Fruit fly (Drosophila melanogaster) whole organism, embryonic: ENCODE results near the gene CG34251.
A peak's percentile ranks its signal among the peaks of the same experiment; 100 is the strongest.

Experiments used
- B-H1 ChIP-seq: fragments of 200-800 bp; sonication (Bioruptor generic); IDR thresholded peaks from 3 replicates; pipeline ENCODE4 v1.3.6; 2022; ENCODE audit warnings: missing biosample characterization, missing genetic modification characterization
- CG10462 ChIP-seq: fragments of 200-800 bp; sonication (Bioruptor generic); optimal IDR thresholded peaks from 2 replicates; lab custom pipeline; 2016; ENCODE audit warnings: missing biosample characterization, missing genetic modification characterization
- CG10565 ChIP-seq: fragments of 200-800 bp; sonication (Bioruptor generic); optimal IDR thresholded peaks from 3 replicates; lab custom pipeline; 2016; ENCODE audit warnings: missing biosample characterization, mild to moderate bottlenecking, missing genetic modification characterization
- CG11247 ChIP-seq: fragments of 200-800 bp; sonication (Bioruptor generic); IDR thresholded peaks from 2 replicates; pipeline ENCODE4 v1.3.6; 2022; ENCODE audit warnings: missing biosample characterization, missing genetic modification characterization
- CG12104 ChIP-seq: fragments of 200-800 bp; sonication (Bioruptor generic); optimal IDR thresholded peaks from 3 replicates; lab custom pipeline; 2016; ENCODE audit warnings: missing biosample characterization, missing genetic modification characterization
- CG12299 ChIP-seq: fragments of 200-800 bp; sonication (Bioruptor generic); optimal IDR thresholded peaks from 2 replicates; lab custom pipeline; 2018; ENCODE audit warnings: missing biosample characterization, mild to moderate bottlenecking, missing genetic modification characterization
- CG1233 ChIP-seq: fragments of 200-800 bp; sonication (Bioruptor generic); optimal IDR thresholded peaks from 4 replicates; lab custom pipeline; 2018; ENCODE audit warnings: missing biosample characterization, mild to moderate bottlenecking, missing genetic modification characterization
- CG15073 ChIP-seq: fragments of 200-800 bp; sonication (Bioruptor generic); optimal IDR thresholded peaks from 2 replicates; lab custom pipeline; 2016; ENCODE audit warnings: missing biosample characterization, missing genetic modification characterization
- CG16779 ChIP-seq: fragments of 200-800 bp; sonication (Bioruptor generic); IDR thresholded peaks from 2 replicates; pipeline ENCODE4 v1.3.6; 2022; ENCODE audit warnings: missing biosample characterization, missing genetic modification characterization
- CG16863 ChIP-seq: fragments of 200-800 bp; sonication (Bioruptor generic); optimal IDR thresholded peaks from 3 replicates; lab custom pipeline; 2016; ENCODE audit warnings: missing biosample characterization, missing genetic modification characterization
- CG18764 ChIP-seq: fragments of 200-800 bp; sonication (Bioruptor generic); optimal IDR thresholded peaks from 3 replicates; lab custom pipeline; 2016; ENCODE audit warnings: missing biosample characterization, missing genetic modification characterization
- CG2678 ChIP-seq: fragments of 200-800 bp; sonication (Bioruptor generic); optimal IDR thresholded peaks from 3 replicates; lab custom pipeline; 2019; ENCODE audit warnings: missing biosample characterization, mild to moderate bottlenecking, missing genetic modification characterization, moderate library complexity
- CG4328 ChIP-seq: fragments of 200-800 bp; sonication (Bioruptor generic); optimal IDR thresholded peaks from 3 replicates; lab custom pipeline; 2017; ENCODE audit warnings: missing biosample characterization, missing genetic modification reagents, missing genetic modification characterization
- CG4617 ChIP-seq: fragments of 200-800 bp; sonication (Bioruptor generic); optimal IDR thresholded peaks from 3 replicates; lab custom pipeline; 2016; ENCODE audit warnings: missing biosample characterization, missing genetic modification characterization, borderline replicate concordance
- CG6765 ChIP-seq: fragments of 200-800 bp; sonication (Bioruptor generic); optimal IDR thresholded peaks from 3 replicates; lab custom pipeline; 2017; ENCODE audit warnings: missing biosample characterization, mild to moderate bottlenecking, missing genetic modification characterization
- CG7745 ChIP-seq: fragments of 200-800 bp; sonication (Bioruptor generic); optimal IDR thresholded peaks from 2 replicates; lab custom pipeline; 2018; ENCODE audit warnings: missing biosample characterization, mild to moderate bottlenecking, missing genetic modification characterization, moderate library complexity
- CG8089 ChIP-seq: fragments of 200-800 bp; sonication (Bioruptor generic); optimal IDR thresholded peaks from 3 replicates; lab custom pipeline; 2016; ENCODE audit warnings: missing biosample characterization, missing genetic modification characterization
- CG8359 ChIP-seq: fragments of 200-800 bp; sonication (Bioruptor generic); optimal IDR thresholded peaks from 2 replicates; lab custom pipeline; 2017; ENCODE audit warnings: missing biosample characterization, mild to moderate bottlenecking, missing genetic modification characterization, borderline replicate concordance
- D19A ChIP-seq: fragments of 200-800 bp; optimal IDR thresholded peaks from 3 replicates; lab custom pipeline; 2019; ENCODE audit warnings: missing biosample characterization, mild to moderate bottlenecking, missing genetic modification characterization, moderate library complexity
- Doc3 ChIP-seq: fragments of 200-800 bp; sonication (Bioruptor generic); IDR thresholded peaks from 3 replicates; pipeline ENCODE4 v1.3.6; 2022; ENCODE audit warnings: missing biosample characterization, missing genetic modification characterization; ENCODE audit not compliant: partially characterized antibody
- E2f2 ChIP-seq: fragments of 200-800 bp; sonication (Bioruptor generic); IDR thresholded peaks from 2 replicates; pipeline ENCODE4 v1.3.6; 2022; ENCODE audit warnings: missing biosample characterization, missing genetic modification characterization
- Ets97D ChIP-seq: fragments of 200-800 bp; sonication (Bioruptor generic); optimal IDR thresholded peaks from 3 replicates; lab custom pipeline; 2016; ENCODE audit warnings: missing biosample characterization, missing genetic modification characterization
- Gsc ChIP-seq: fragments of 200-800 bp; sonication (Bioruptor generic); IDR thresholded peaks from 2 replicates; pipeline ENCODE4 v1.3.6; 2022; ENCODE audit warnings: missing biosample characterization, missing genetic modification characterization
- HHEX ChIP-seq: fragments of 200-800 bp; sonication (Bioruptor generic); optimal IDR thresholded peaks from 3 replicates; lab custom pipeline; 2017; ENCODE audit warnings: missing biosample characterization, mild to moderate bottlenecking, missing genetic modification characterization, missing genetic modification reagents
- Hsf ChIP-seq: fragments of 200-800 bp; sonication (Bioruptor generic); optimal IDR thresholded peaks from 3 replicates; lab custom pipeline; 2016; ENCODE audit warnings: missing biosample characterization, missing genetic modification characterization
- Pdp1 ChIP-seq, 2 experiments: fragments of 200-800 bp; sonication (Bioruptor generic); optimal IDR thresholded peaks; 3 replicates each; lab custom pipeline; 2016; ENCODE audit warnings: missing biosample characterization in 2 of 2, missing genetic modification characterization in 2 of 2, mild to moderate bottlenecking in 1 of 2, moderate library complexity in 1 of 2
- Six4 ChIP-seq: fragments of 200-800 bp; sonication (Bioruptor generic); optimal IDR thresholded peaks from 2 replicates; lab custom pipeline; 2016; ENCODE audit warnings: missing biosample characterization, missing genetic modification characterization
- bowl ChIP-seq: fragments of 200-800 bp; sonication (Bioruptor generic); IDR thresholded peaks from 2 replicates; pipeline ENCODE4 v1.3.6; 2022; ENCODE audit warnings: missing biosample characterization, missing genetic modification characterization
- corto ChIP-seq: fragments of 200-800 bp; sonication (Bioruptor generic); optimal IDR thresholded peaks from 2 replicates; lab custom pipeline; 2016; ENCODE audit warnings: missing biosample characterization, mild to moderate bottlenecking, missing genetic modification characterization, moderate library complexity
- crp ChIP-seq, 2 experiments: fragments of 200-800 bp; sonication (Bioruptor generic); optimal IDR thresholded peaks; 2 replicates in 1 of 2; 3 replicates in 1 of 2; lab custom pipeline; 2017; ENCODE audit warnings: missing biosample characterization in 2 of 2, missing genetic modification characterization in 2 of 2, mild to moderate bottlenecking in 1 of 2, moderate library complexity in 1 of 2
- cwo ChIP-seq: fragments of 200-800 bp; sonication (Bioruptor generic); optimal IDR thresholded peaks from 3 replicates; lab custom pipeline; 2017; ENCODE audit warnings: missing biosample characterization, missing genetic modification characterization, mild to moderate bottlenecking, moderate library complexity, missing genetic modification reagents
- danr ChIP-seq: fragments of 200-800 bp; sonication (Bioruptor generic); IDR thresholded peaks from 2 replicates; pipeline ENCODE4 v1.3.6; 2022; ENCODE audit warnings: missing biosample characterization, missing genetic modification characterization
- dimm ChIP-seq: fragments of 200-800 bp; sonication (Bioruptor generic); IDR thresholded peaks from 2 replicates; pipeline ENCODE4 v1.3.6; 2022; ENCODE audit warnings: missing biosample characterization, missing genetic modification characterization
- dmrt11E ChIP-seq: fragments of 200-800 bp; sonication (Bioruptor generic); optimal IDR thresholded peaks from 3 replicates; lab custom pipeline; 2018; ENCODE audit warnings: missing biosample characterization, mild to moderate bottlenecking, missing genetic modification characterization, moderate library complexity
- eve ChIP-seq, 2 experiments: fragments of >200 bp; optimal IDR thresholded peaks; 2 replicates each; lab custom pipeline; 2017; ENCODE audit warnings: missing biosample characterization in 2 of 2, missing genetic modification characterization in 2 of 2
- fd3F ChIP-seq: fragments of 200-800 bp; sonication (Bioruptor generic); optimal IDR thresholded peaks from 2 replicates; lab custom pipeline; 2018; ENCODE audit warnings: missing biosample characterization, mild to moderate bottlenecking, missing genetic modification characterization, moderate library complexity
- fru ChIP-seq: fragments of >200 bp; optimal IDR thresholded peaks from 2 replicates; lab custom pipeline; 2017
- gt ChIP-seq: fragments of 200-800 bp; sonication (Bioruptor generic); IDR thresholded peaks from 2 replicates; pipeline ENCODE4 v1.3.6; 2022; ENCODE audit warnings: missing biosample characterization, missing genetic modification characterization
- lmd ChIP-seq: fragments of 200-800 bp; sonication (Bioruptor generic); IDR thresholded peaks from 2 replicates; pipeline ENCODE4 v1.3.6; 2022; ENCODE audit warnings: missing biosample characterization, missing genetic modification characterization
- luna ChIP-seq: fragments of 200-800 bp; sonication (Bioruptor generic); optimal IDR thresholded peaks from 2 replicates; lab custom pipeline; 2016; ENCODE audit warnings: missing biosample characterization, missing genetic modification characterization
- oc ChIP-seq: fragments of 200-800 bp; sonication (Bioruptor generic); optimal IDR thresholded peaks from 2 replicates; lab custom pipeline; 2018; ENCODE audit warnings: missing biosample characterization, mild to moderate bottlenecking, missing genetic modification characterization, moderate library complexity
- pb ChIP-seq: fragments of 200-800 bp; sonication (Bioruptor generic); optimal IDR thresholded peaks from 3 replicates; lab custom pipeline; 2016; ENCODE audit warnings: missing biosample characterization, missing genetic modification characterization
- pzg ChIP-seq: fragments of 200-800 bp; sonication (Bioruptor generic); optimal IDR thresholded peaks from 3 replicates; lab custom pipeline; 2018; ENCODE audit warnings: missing biosample characterization, mild to moderate bottlenecking, missing genetic modification characterization, moderate library complexity
- slp2 ChIP-seq: fragments of 200-800 bp; sonication (Bioruptor generic); optimal IDR thresholded peaks from 2 replicates; lab custom pipeline; 2016; ENCODE audit warnings: missing biosample characterization, missing genetic modification characterization
- sug ChIP-seq: fragments of 200-800 bp; optimal IDR thresholded peaks from 2 replicates; lab custom pipeline; 2019; ENCODE audit warnings: missing biosample characterization, mild to moderate bottlenecking, missing genetic modification characterization, moderate library complexity
- tna ChIP-seq: fragments of 200-800 bp; sonication (Bioruptor generic); IDR thresholded peaks from 2 replicates; pipeline ENCODE4 v1.3.6; 2022; ENCODE audit warnings: missing biosample characterization, missing genetic modification characterization; ENCODE audit not compliant: partially characterized antibody
- vnd ChIP-seq: fragments of 200-800 bp; sonication (Bioruptor generic); IDR thresholded peaks from 3 replicates; pipeline ENCODE4 v1.3.6; 2022; ENCODE audit warnings: missing biosample characterization, missing genetic modification characterization; ENCODE audit not compliant: partially characterized antibody
- wor ChIP-seq: fragments of 200-800 bp; sonication (Bioruptor generic); IDR thresholded peaks from 2 replicates; pipeline ENCODE4 v1.3.6; 2022; ENCODE audit warnings: missing biosample characterization, missing genetic modification characterization
- zen2 ChIP-seq: fragments of 200-800 bp; sonication (Bioruptor generic); IDR thresholded peaks from 3 replicates; pipeline ENCODE4 v1.3.6; 2022; ENCODE audit warnings: missing biosample characterization, missing genetic modification characterization; ENCODE audit not compliant: partially characterized antibody

Gene CG34251

dm6 chr3L:17668945-17669779, 2.3 kb upstream of the CG34251 start, which contains the start of gene Crtc (continued):
- no peak for TF ChIP-seq luna
- TF ChIP-seq CG1233 (GFP tag; lab: Kevin White, UChicago) = peak; percentile 16
- TF ChIP-seq Six4 (GFP tag; lab: Kevin White, UChicago) = no peak
- no peak for TF ChIP-seq CG7745
- no peak for TF ChIP-seq gt (GFP tag; lab: Robert Waterston, UW)
- TF ChIP-seq dimm (GFP tag; lab: Robert Waterston, UW) = no peak
- no peak for TF ChIP-seq oc (tag; lab: Kevin White, UChicago)
- no peak for TF ChIP-seq CG16779 (GFP tag; lab: Robert Waterston, UW)
- no peak for TF ChIP-seq CG18764 (GFP tag; lab: Kevin White, UChicago)
- TF ChIP-seq fd3F = no peak
- TF ChIP-seq Gsc (GFP tag; lab: Robert Waterston, UW) = no peak
- peak; percentile 65 for TF ChIP-seq Ets97D
- no peak for TF ChIP-seq Pdp1 (GFP tag; optimal IDR thresholded peaks at IDR 0.05; lab: Kevin White, UChicago)
- no peak for TF ChIP-seq B-H1 (GFP tag; lab: Robert Waterston, UW)
- TF ChIP-seq slp2 = no peak
- no peak for TF ChIP-seq danr
- peak; percentile 28; the same call in 1 of the 2 replicates for TF ChIP-seq lmd (GFP tag; lab: Robert Waterston, UW)
- peak; percentile 85 for TF ChIP-seq E2f2 (GFP tag; lab: Robert Waterston, UW)
- peak; percentile 90 for TF ChIP-seq CG4617 (GFP tag; lab: Kevin White, UChicago)
- TF ChIP-seq CG16863 (GFP tag; lab: Kevin White, UChicago) = no peak
- no peak for TF ChIP-seq CG8359
- peak; percentile 21 for TF ChIP-seq sug (tag; lab: Kevin White, UChicago)
- no peak for TF ChIP-seq CG12104
- peak; percentile 62; the same call in 2 of the 3 replicates for TF ChIP-seq vnd (GFP tag; lab: Robert Waterston, UW)
- TF ChIP-seq corto (GFP tag; lab: Kevin White, UChicago) = no peak
- no peak for TF ChIP-seq dmrt11E
- TF ChIP-seq pb (GFP tag; lab: Kevin White, UChicago) = no peak
- no peak for TF ChIP-seq fru (lab: Kevin White, UChicago)
- TF ChIP-seq Doc3 (GFP tag; lab: Robert Waterston, UW) = peak; percentile 48; the same call in 2 of the 3 replicates
- no peak for TF ChIP-seq wor
- TF ChIP-seq tna = peak; percentile 69
- no peak for TF ChIP-seq CG6765
- TF ChIP-seq bowl (GFP tag; lab: Robert Waterston, UW) = no peak
- no peak for TF ChIP-seq CG15073
- no peak for TF ChIP-seq CG2678
- TF ChIP-seq crp (GFP tag; optimal IDR thresholded peaks at IDR 0.05; lab: Kevin White, UChicago) = peak in 1 of 2 experiments; percentile 71
- TF ChIP-seq CG4328 = no peak
- peak; percentile 39; the same call in 1 of the 2 replicates for TF ChIP-seq CG11247
- peak; percentile 26 for TF ChIP-seq zen2 (GFP tag; lab: Robert Waterston, UW)
- peak; percentile 85 for TF ChIP-seq pzg (GFP tag; lab: Kevin White, UChicago)
- TF ChIP-seq cwo (GFP tag; lab: Kevin White, UChicago) = no peak
- TF ChIP-seq CG8089 = no peak
- no peak for TF ChIP-seq CG10462 (GFP tag; lab: Kevin White, UChicago)
- no peak for TF ChIP-seq D19A (tag; lab: Kevin White, UChicago)
- TF ChIP-seq Hsf (GFP tag; lab: Kevin White, UChicago) = no peak
- TF ChIP-seq CG12299 = no peak
- no peak for TF ChIP-seq CG10565 (GFP tag; lab: Kevin White, UChicago)
- no peak for TF ChIP-seq HHEX (GFP tag; lab: Kevin White, UChicago)
- TF ChIP-seq eve (GFP tag; optimal IDR thresholded peaks at IDR 0.05; lab: Kevin White, UChicago) = no peak
